Worm (Caenorhabditis elegans): ENCODE results near the gene C53A3.3.

C53A3.3 gene

DNA sequence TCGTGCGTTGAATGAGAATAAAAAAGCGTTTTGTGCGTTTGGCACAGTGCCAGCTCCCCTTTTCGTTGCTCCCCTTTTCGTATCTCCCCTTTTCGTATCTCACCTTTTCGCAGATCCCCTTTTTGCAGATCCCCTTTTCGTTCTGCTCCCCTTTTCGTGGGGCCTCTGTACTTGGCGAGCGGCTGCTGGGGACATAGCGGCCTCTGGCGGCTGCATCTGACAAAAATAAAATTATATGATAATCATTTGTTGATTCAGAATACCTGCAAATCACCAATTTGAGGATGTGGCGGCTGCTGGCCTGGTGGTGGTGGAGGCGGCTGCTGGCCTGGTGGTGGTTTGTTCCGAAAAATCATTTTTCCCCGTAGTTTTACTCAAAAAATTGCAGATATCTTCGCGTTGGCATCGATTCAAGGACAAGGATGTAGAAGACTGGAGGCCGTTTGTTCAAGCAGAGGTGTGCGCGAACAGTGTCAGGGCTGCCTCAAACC is 1.0 kb upstream of the C53A3.3 start, which contains the start of gene K09H11.11:
Gene K09H11.11 (minus strand): TSS at position 51 of the 491 bp plus-strand sequence.
- peak; percentile 92 for TF ChIP-seq egrh-3 (GFP tag; IDR thresholded peaks at IDR 0.05)

DNA sequence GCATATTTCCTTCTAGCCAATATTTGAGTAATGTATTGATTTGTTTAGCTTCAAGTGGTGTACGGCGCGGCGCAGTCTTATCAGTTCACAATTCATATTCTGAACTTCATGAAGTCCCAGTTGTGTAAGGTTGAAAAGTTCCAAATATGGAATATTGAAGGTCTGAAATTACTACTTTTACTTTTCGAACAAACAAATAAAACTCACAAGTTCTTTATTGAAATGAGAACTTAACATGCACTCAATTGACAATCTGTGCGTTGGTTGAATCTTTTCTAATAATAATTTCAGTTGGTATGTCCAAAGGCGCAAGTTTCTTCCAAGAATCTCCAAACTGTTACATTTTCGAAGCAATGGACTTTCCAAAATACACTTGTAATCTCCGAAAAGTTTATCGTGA is 2.5 kb downstream of the C53A3.3 start, which contains the start of gene C53A3.4:
Gene C53A3.4 (minus strand): TSS at position 101 of the 400 bp plus-strand sequence.
- TF ChIP-seq madf-3 (GFP tag; IDR thresholded peaks at IDR 0.05): no peak
- no peak for TF ChIP-seq akir-1 (GFP tag; optimal IDR thresholded peaks at IDR 0.05)
- TF ChIP-seq rcor-1 (GFP tag; IDR thresholded peaks at IDR 0.05): no peak

ce11 chrV:5760132-5760531 is 3.8 kb downstream of the C53A3.3 start, which contains the start of gene C53A3.1:
C53A3.1 (minus strand) TSS chrV:5760232.
- TF ChIP-seq T26A5.8 (tag; optimal IDR thresholded peaks at IDR 0.05) (no peak), F55B11.4 (tag; optimal IDR thresholded peaks at IDR 0.05; ENCODE audit: borderline replicate concordance, insufficient read depth) (no peak), F52B5.7 (tag; optimal IDR thresholded peaks at IDR 0.05) (no peak), B0261.1 (tag; optimal IDR thresholded peaks at IDR 0.05) (no peak)

DNA sequence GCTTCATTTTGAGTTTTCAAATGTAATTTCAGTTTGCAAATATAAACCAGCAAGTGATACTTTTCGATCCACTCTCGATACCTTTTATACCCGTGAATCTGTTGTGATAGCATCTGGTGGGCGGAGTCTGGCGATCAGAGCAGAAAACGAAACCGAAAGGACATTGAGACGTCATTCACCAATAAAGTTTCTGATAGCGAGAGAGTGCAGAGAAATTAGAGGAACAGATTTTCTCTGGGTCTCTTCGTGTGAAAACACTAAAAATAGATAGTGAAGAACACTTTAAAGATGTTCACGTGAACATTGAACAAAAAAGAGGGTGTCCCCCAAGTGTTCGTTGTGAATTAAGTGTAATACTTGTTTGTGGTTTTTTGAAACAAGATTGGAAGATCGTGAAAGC is 7.5 kb downstream of the C53A3.3 start, which contains the start of gene pgph-3:
Gene pgph-3 (minus strand): TSS at position 60 of the 400 bp plus-strand sequence.
- no peak for TF ChIP-seq madf-3 (GFP tag; IDR thresholded peaks at IDR 0.05)
- TF ChIP-seq ceh-27 (GFP tag; optimal IDR thresholded peaks at IDR 0.05): peak; percentile 38
- peak; percentile 55 for TF ChIP-seq atf-7 (tag; optimal IDR thresholded peaks at IDR 0.05)
- TF ChIP-seq tlf-1 (GFP tag; optimal IDR thresholded peaks at IDR 0.05): no peak
- TF ChIP-seq unc-62 (GFP tag; optimal IDR thresholded peaks at IDR 0.05): no peak
- TF ChIP-seq F37B4.10 (GFP tag; IDR thresholded peaks at IDR 0.05): no peak
- TF ChIP-seq snpc-1.1 (tag; optimal IDR thresholded peaks at IDR 0.05; ENCODE audit: insufficient read depth): no peak
- TF ChIP-seq somi-1 (GFP tag; optimal IDR thresholded peaks at IDR 0.05): peak; percentile 40
- TF ChIP-seq snpc-4 (GFP tag; optimal IDR thresholded peaks at IDR 0.05): no peak
- TF ChIP-seq snpc-4 (tag; optimal IDR thresholded peaks at IDR 0.05): no peak
- no peak for TF ChIP-seq unc-130 (GFP tag; optimal IDR thresholded peaks at IDR 0.05)
- TF ChIP-seq fkh-3 (tag; optimal IDR thresholded peaks at IDR 0.05): no peak
- TF ChIP-seq nhr-80 (tag; optimal IDR thresholded peaks at IDR 0.05): peak; percentile 78
- TF ChIP-seq ZK185.1 (tag; optimal IDR thresholded peaks at IDR 0.05; ENCODE audit: poor library complexity, severe bottlenecking): peak; percentile 8
- TF ChIP-seq hmg-1.2 (GFP tag; IDR thresholded peaks at IDR 0.05): peak; percentile 68; the same call in 1 of the 2 replicates
- TF ChIP-seq Y67H2A.10 (GFP tag; conservative IDR thresholded peaks at IDR 0.05): no peak
- no peak for TF ChIP-seq let-607 (tag; optimal IDR thresholded peaks at IDR 0.05)
- no peak for TF ChIP-seq lin-26 (GFP tag; IDR thresholded peaks at IDR 0.05)
- no peak for TF ChIP-seq lin-54 (GFP tag; optimal IDR thresholded peaks at IDR 0.05)
- no peak for TF ChIP-seq F22D6.2 (tag; optimal IDR thresholded peaks at IDR 0.05)
- TF ChIP-seq B0019.2 (GFP tag; conservative IDR thresholded peaks at IDR 0.05): no peak
- TF ChIP-seq attf-5 (GFP tag; optimal IDR thresholded peaks at IDR 0.05): no peak
- no peak for TF ChIP-seq akir-1 (GFP tag; optimal IDR thresholded peaks at IDR 0.05)
- TF ChIP-seq ztf-26 (tag; optimal IDR thresholded peaks at IDR 0.05): peak; percentile 57
- no peak for TF ChIP-seq madf-10 (tag; optimal IDR thresholded peaks at IDR 0.05)
- no peak for TF ChIP-seq ztf-25 (GFP tag; IDR thresholded peaks at IDR 0.05)
- no peak for TF ChIP-seq repo-1 (tag; optimal IDR thresholded peaks at IDR 0.05)
- TF ChIP-seq tbx-9 (tag; optimal IDR thresholded peaks at IDR 0.05; ENCODE audit: borderline replicate concordance): no peak
- peak; percentile 81 for TF ChIP-seq lin-40 (tag; optimal IDR thresholded peaks at IDR 0.05)
- TF ChIP-seq hsf-1 (GFP tag; IDR thresholded peaks at IDR 0.05): no peak
- no peak for TF ChIP-seq ceh-91 (GFP tag; IDR thresholded peaks at IDR 0.05)
- peak; percentile 37; the same call in 1 of the 2 replicates for TF ChIP-seq C06A6.2 (GFP tag; conservative IDR thresholded peaks at IDR 0.05)
- no peak for TF ChIP-seq ceh-58 (GFP tag; IDR thresholded peaks at IDR 0.05)
- no peak for TF ChIP-seq gei-17 (GFP tag; optimal IDR thresholded peaks at IDR 0.05)
- no peak for TF ChIP-seq ztf-28 (GFP tag; IDR thresholded peaks at IDR 0.05)
- TF ChIP-seq Y56A3A.18 (GFP tag; IDR thresholded peaks at IDR 0.05): 0 out of 2 replicates have a peak, but pooled peaks have one; percentile 39
- TF ChIP-seq him-1 (tag; optimal IDR thresholded peaks at IDR 0.05): no peak

All from whole organism, young adult.